Fruit fly (Drosophila melanogaster): Measurements from ENCODE around the gene Flacc.
A peak's percentile ranks its signal among the peaks of the same experiment; 100 is the strongest.

Gene Flacc

dm6 chrX:18843229-18844033 is 50.0 kb downstream of the Flacc start, which contains the start of gene htk (continued):
- TF ChIP-seq zen2 (GFP tag; IDR thresholded peaks at IDR 0.05; ENCODE audit: partially characterized antibody) (peak; percentile 80), ato (GFP tag; IDR thresholded peaks at IDR 0.05; ENCODE audit: partially characterized antibody) (peak; percentile 90), pb (GFP tag; optimal IDR thresholded peaks at IDR 0.05) (no peak), Hr39 (optimal IDR thresholded peaks at IDR 0.05) (no peak), CG6175 (GFP tag; IDR thresholded peaks at IDR 0.05) (0 out of 3 replicates have a peak, but pooled peaks have one; percentile 15), CrebB (tag; optimal IDR thresholded peaks at IDR 0.05) (no peak), Camta (GFP tag; optimal IDR thresholded peaks at IDR 0.05) (peak; percentile 72), Nf-YC (tag; optimal IDR thresholded peaks at IDR 0.05) (peak; percentile 60), Ptx1 (GFP tag; IDR thresholded peaks at IDR 0.05) (peak; percentile 64), lbe (GFP tag; optimal IDR thresholded peaks at IDR 0.05) (peak; percentile 25), CG18476 (GFP tag; optimal IDR thresholded peaks at IDR 0.05) (no peak), CG3995 (GFP tag; optimal IDR thresholded peaks at IDR 0.05) (peak; percentile 48), H2.0 (GFP tag; IDR thresholded peaks at IDR 0.05) (no peak; the same call in 1 of the 2 replicates), Bgb (GFP tag; IDR thresholded peaks at IDR 0.05; ENCODE audit: partially characterized antibody) (peak; percentile 96), dm (GFP tag; optimal IDR thresholded peaks at IDR 0.05) (peak; percentile 52), CG10431 (GFP tag; optimal IDR thresholded peaks at IDR 0.05) (no peak), slp2 (GFP tag; optimal IDR thresholded peaks at IDR 0.05) (peak; percentile 65), prd (optimal IDR thresholded peaks at IDR 0.05) (no peak), prd (GFP tag; IDR thresholded peaks at IDR 0.05) (peak; percentile 72; the same call in 2 of the 3 replicates), CG16815 (GFP tag; optimal IDR thresholded peaks at IDR 0.05) (peak; percentile 22), ken (GFP tag; IDR thresholded peaks at IDR 0.05) (peak; percentile 68), dpn (GFP tag; optimal IDR thresholded peaks at IDR 0.05) (peak; percentile 75 to 81), Spps (tag; optimal IDR thresholded peaks at IDR 0.05) (no peak), CG1024 (GFP tag; IDR thresholded peaks at IDR 0.05) (peak; percentile 50; the same call in 1 of the 2 replicates), YL-1 (GFP tag; optimal IDR thresholded peaks at IDR 0.05) (peak; percentile 74), unc-4 (GFP tag; IDR thresholded peaks at IDR 0.05; ENCODE audit: partially characterized antibody) (peak; percentile 93), CG1529 (GFP tag; optimal IDR thresholded peaks at IDR 0.05) (no peak), CG17385 (GFP tag; optimal IDR thresholded peaks at IDR 0.05) (peak; percentile 93), zen (tag; optimal IDR thresholded peaks at IDR 0.05) (peak; percentile 72), shn (GFP tag; optimal IDR thresholded peaks at IDR 0.05) (peak; percentile 77), dmrt11E (tag; optimal IDR thresholded peaks at IDR 0.05) (peak; percentile 44), row (GFP tag; IDR thresholded peaks at IDR 0.05) (peak; percentile 58; the same call in 2 of the 3 replicates), MTF-1 (GFP tag; optimal IDR thresholded peaks at IDR 0.05; ENCODE audit: borderline replicate concordance) (peak; percentile 70), schlank (tag; optimal IDR thresholded peaks at IDR 0.05) (no peak), jing (GFP tag; optimal IDR thresholded peaks at IDR 0.05) (no peak), CG1602 (GFP tag; optimal IDR thresholded peaks at IDR 0.05) (peak; percentile 59), Scr (GFP tag; IDR thresholded peaks at IDR 0.05; ENCODE audit: partially characterized antibody) (peak; percentile 85), pita (GFP tag; optimal IDR thresholded peaks at IDR 0.05) (peak; percentile 51), sqz (GFP tag; optimal IDR thresholded peaks at IDR 0.05) (no peak), CG15073 (GFP tag; optimal IDR thresholded peaks at IDR 0.05) (no peak), run (tag; optimal IDR thresholded peaks at IDR 0.05) (no peak), Kr (GFP tag; optimal IDR thresholded peaks at IDR 0.05) (peak; percentile 57), CG12104 (GFP tag; optimal IDR thresholded peaks at IDR 0.05) (peak; percentile 1), trh (GFP tag; optimal IDR thresholded peaks at IDR 0.05) (peak; percentile 60), CG14710 (tag; optimal IDR thresholded peaks at IDR 0.05) (peak; percentile 51), CG15601 (tag; optimal IDR thresholded peaks at IDR 0.05) (peak; percentile 60), CG3281 (GFP tag; optimal IDR thresholded peaks at IDR 0.05) (peak; percentile 0), hkb (optimal IDR thresholded peaks at IDR 0.05) (no peak), hkb (GFP tag; IDR thresholded peaks at IDR 0.05) (peak; percentile 62)
